Worm (Caenorhabditis elegans) whole organism, early embryonic: ENCODE measurements around the gene scl-10.

Experiments used
- F13C5.2 ChIP-seq: sonication (generic microtip); optimal IDR thresholded peaks from 2 replicates; lab custom pipeline; 2017; ENCODE audit warnings: mild to moderate bottlenecking, missing genetic modification characterization, inconsistent platforms, missing compliant biosample characterization
- aly-1 ChIP-seq: sonication (generic microtip); optimal IDR thresholded peaks from 2 replicates; lab custom pipeline; 2016; ENCODE audit warnings: missing genetic modification characterization, missing compliant biosample characterization
- ama-1 ChIP-seq: fragments of 150-350 bp; optimal IDR thresholded peaks from 2 replicates; lab custom pipeline; 2014
- ceh-13 ChIP-seq: fragments of 200-800 bp; sonication (Bioruptor generic); optimal IDR thresholded peaks from 2 replicates; lab custom pipeline; 2018; ENCODE audit warnings: mild to moderate bottlenecking, missing genetic modification characterization, missing compliant biosample characterization
- ceh-36 ChIP-seq: sonication (generic microtip); optimal IDR thresholded peaks from 2 replicates; lab custom pipeline; 2016; ENCODE audit warnings: missing genetic modification characterization, inconsistent platforms, missing compliant biosample characterization
- ets-7 ChIP-seq: sonication (generic microtip); optimal IDR thresholded peaks from 2 replicates; lab custom pipeline; 2016; ENCODE audit warnings: missing genotype, missing genetic modification characterization, missing compliant biosample characterization
- flt-1 ChIP-seq: fragments of 200-800 bp; sonication (Bioruptor generic); IDR thresholded peaks from 2 replicates; pipeline ENCODE4 v1.3.6; 2022; ENCODE audit warnings: missing genetic modification characterization, missing compliant biosample characterization
- hmbx-1 ChIP-seq: sonication (generic microtip); optimal IDR thresholded peaks from 2 replicates; lab custom pipeline; 2016; ENCODE audit warnings: mild to moderate bottlenecking, missing genetic modification characterization, missing compliant biosample characterization
- hmg-4 ChIP-seq: fragments of 200-800 bp; sonication (Bioruptor generic); optimal IDR thresholded peaks from 2 replicates; lab custom pipeline; 2018; ENCODE audit warnings: mild to moderate bottlenecking, missing genetic modification characterization, missing compliant biosample characterization
- scrt-1 ChIP-seq: fragments of 200-800 bp; sonication (Bioruptor generic); IDR thresholded peaks from 2 replicates; pipeline ENCODE4 v1.3.6; 2022; ENCODE audit warnings: missing genetic modification characterization, missing compliant biosample characterization
- tbx-11 ChIP-seq: fragments of 200-800 bp; sonication (Bioruptor generic); IDR thresholded peaks from 2 replicates; pipeline ENCODE4 v1.3.6; 2022; ENCODE audit warnings: missing genetic modification characterization, missing compliant biosample characterization

DNA sequence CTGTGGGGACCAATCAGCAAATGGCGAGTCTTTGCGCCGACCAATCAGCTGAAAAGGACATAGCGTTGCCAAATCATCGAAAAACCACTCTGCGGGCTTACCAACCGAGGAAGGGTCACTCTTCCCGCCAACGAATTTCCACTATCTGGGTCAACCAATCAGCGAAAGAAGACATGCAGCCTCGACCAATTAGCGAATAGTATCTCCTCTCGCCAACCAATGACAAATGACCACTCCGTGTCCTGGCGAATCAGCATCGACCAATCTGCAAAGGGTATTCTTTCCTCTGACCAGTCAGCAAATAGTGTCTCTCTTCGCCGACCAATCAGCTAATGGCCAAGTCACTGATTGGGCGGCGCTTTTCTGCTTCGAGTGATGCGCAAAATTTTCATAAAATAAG is 6.8 kb upstream of the scl-10 start:
- TF ChIP-seq scrt-1 (GFP tag; lab: Robert Waterston, UW): no peak
- TF ChIP-seq ceh-36 (tag; lab: Kevin White, UChicago): no peak
- no peak for TF ChIP-seq ama-1 (lab: Kevin White, UChicago)
- no peak for TF ChIP-seq hmbx-1 (tag; lab: Kevin White, UChicago)
- no peak for TF ChIP-seq flt-1 (GFP tag; lab: Robert Waterston, UW)
- no peak for TF ChIP-seq ceh-13 (GFP tag; lab: Kevin White, UChicago)
- TF ChIP-seq ets-7 (tag; lab: Kevin White, UChicago): no peak
- TF ChIP-seq aly-1 (tag; lab: Kevin White, UChicago): no peak
- no peak for TF ChIP-seq F13C5.2 (tag; lab: Kevin White, UChicago)
- no peak for TF ChIP-seq tbx-11 (GFP tag; lab: Robert Waterston, UW)
- no peak for TF ChIP-seq hmg-4 (GFP tag; lab: Kevin White, UChicago)
